Worm (Caenorhabditis elegans): Measurements from ENCODE around the gene C18H7.11.

DNA sequence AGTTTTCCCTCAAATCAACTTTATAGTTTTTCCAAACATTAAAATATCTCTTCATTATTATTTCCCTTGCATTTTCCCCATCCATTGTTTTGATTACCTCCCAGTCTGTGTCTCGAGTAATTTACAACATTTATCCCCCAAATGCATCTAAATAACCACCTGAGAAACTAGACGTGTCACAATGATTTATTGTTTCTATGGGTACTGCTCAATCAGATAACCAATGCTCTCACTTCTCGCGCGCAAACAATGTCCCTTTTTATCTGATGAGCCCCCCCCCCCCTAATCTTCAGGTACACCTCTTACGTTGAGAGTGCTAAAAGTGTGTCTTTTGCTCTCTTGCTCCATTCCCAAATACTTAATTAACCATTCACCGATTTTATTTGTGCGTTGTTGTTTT, 42.7 kb upstream of the C18H7.11 start:
- no peak for TF ChIP-seq ztf-23 (GFP tag; IDR thresholded peaks at IDR 0.05)
- TF ChIP-seq ref-1 (GFP tag; conservative IDR thresholded peaks at IDR 0.05): no peak
- no peak for TF ChIP-seq flt-1 (GFP tag; IDR thresholded peaks at IDR 0.05)
- TF ChIP-seq T22C8.4 (GFP tag; IDR thresholded peaks at IDR 0.05): no peak
- no peak for TF ChIP-seq tab-1 (GFP tag; IDR thresholded peaks at IDR 0.05)
- TF ChIP-seq klf-2 (GFP tag; conservative IDR thresholded peaks at IDR 0.05): no peak
- no peak for TF ChIP-seq ztf-29 (GFP tag; IDR thresholded peaks at IDR 0.05)

All from whole organism, midembryonic.